Worm (Caenorhabditis elegans): Measurements from ENCODE around the gene abce-1.

Gene abce-1

ce11 chrIII:13153517-13153916, at the start of gene abce-1:
abce-1 (plus strand) TSS chrIII:13153817.
- no peak for TF ChIP-seq C38D4.7 (GFP tag; optimal IDR thresholded peaks at IDR 0.05)
- TF ChIP-seq eyg-1 (tag; optimal IDR thresholded peaks at IDR 0.05) = no peak
- TF ChIP-seq ceh-14 (tag; optimal IDR thresholded peaks at IDR 0.05) = no peak
- TF ChIP-seq pha-4 (tag; optimal IDR thresholded peaks at IDR 0.05) = no peak
- no peak for TF ChIP-seq hlh-30 (tag; optimal IDR thresholded peaks at IDR 0.05; ENCODE audit: insufficient read depth)
- TF ChIP-seq npax-4 (tag; optimal IDR thresholded peaks at IDR 0.05) = no peak
- no peak for TF ChIP-seq ama-1 (optimal IDR thresholded peaks at IDR 0.05)
- TF ChIP-seq rnt-1 (tag; optimal IDR thresholded peaks at IDR 0.05) = no peak
- no peak for TF ChIP-seq dmd-4 (tag; optimal IDR thresholded peaks at IDR 0.05; ENCODE audit: borderline replicate concordance)
- TF ChIP-seq nfya-1 (tag; optimal IDR thresholded peaks at IDR 0.05) = no peak
- no peak for TF ChIP-seq ceh-18 (tag; optimal IDR thresholded peaks at IDR 0.05)

- TF ChIP-seq dve-1 (tag; optimal IDR thresholded peaks at IDR 0.05) = no peak
- TF ChIP-seq T23F11.4 (GFP tag; optimal IDR thresholded peaks at IDR 0.05) = no peak
- no peak for TF ChIP-seq ceh-34 (tag; optimal IDR thresholded peaks at IDR 0.05)
- TF ChIP-seq ztf-16 (tag; optimal IDR thresholded peaks at IDR 0.05) = no peak
- TF ChIP-seq ceh-31 (tag; optimal IDR thresholded peaks at IDR 0.05) = no peak
- TF ChIP-seq ref-2 (tag; optimal IDR thresholded peaks at IDR 0.05) = no peak
- no peak for TF ChIP-seq ttx-3 (tag; optimal IDR thresholded peaks at IDR 0.05)
- no peak for TF ChIP-seq ceh-18 (tag; optimal IDR thresholded peaks at IDR 0.05)
- no peak for TF ChIP-seq F13H6.1 (tag; optimal IDR thresholded peaks at IDR 0.05)
Observed at ce11 chrIII:13103980-13104379, 49.6 kb upstream of the abce-1 start.

- TF ChIP-seq C08G9.2 (tag; optimal IDR thresholded peaks at IDR 0.05) (no peak), rnt-1 (tag; optimal IDR thresholded peaks at IDR 0.05) (no peak), odd-2 (tag; optimal IDR thresholded peaks at IDR 0.05) (no peak), ceh-2 (tag; optimal IDR thresholded peaks at IDR 0.05) (no peak), fax-1 (tag; optimal IDR thresholded peaks at IDR 0.05) (no peak), K02D7.2 (tag; optimal IDR thresholded peaks at IDR 0.05) (no peak)
Observed at ce11 chrIII:13104410-13104809, 49.2 kb upstream of the abce-1 start.

- no peak for TF ChIP-seq sox-4 (tag; optimal IDR thresholded peaks at IDR 0.05)
- TF ChIP-seq unc-3 (GFP tag; conservative IDR thresholded peaks at IDR 0.05) = no peak
- no peak for TF ChIP-seq unc-3 (tag; optimal IDR thresholded peaks at IDR 0.05)
Observed at ce11 chrIII:13105497-13105896, 48.1 kb upstream of the abce-1 start.

ce11 chrIII:13105911-13106310, 47.7 kb upstream of the abce-1 start:
- TF ChIP-seq ceh-48 (tag; optimal IDR thresholded peaks at IDR 0.05) (peak; percentile 37), unc-3 (GFP tag; conservative IDR thresholded peaks at IDR 0.05) (no peak), unc-3 (tag; optimal IDR thresholded peaks at IDR 0.05) (no peak), fkh-6 (tag; optimal IDR thresholded peaks at IDR 0.05) (no peak), ceh-24 (tag; optimal IDR thresholded peaks at IDR 0.05) (no peak), ceh-31 (tag; optimal IDR thresholded peaks at IDR 0.05) (peak; percentile 25), ztf-16 (tag; optimal IDR thresholded peaks at IDR 0.05) (peak; percentile 16), lin-11 (tag; optimal IDR thresholded peaks at IDR 0.05) (peak; percentile 7), unc-42 (tag; optimal IDR thresholded peaks at IDR 0.05) (peak; percentile 93), nfya-1 (tag; optimal IDR thresholded peaks at IDR 0.05) (peak; percentile 67), elt-4 (tag; optimal IDR thresholded peaks at IDR 0.05) (no peak), dmd-4 (tag; optimal IDR thresholded peaks at IDR 0.05; ENCODE audit: borderline replicate concordance) (no peak), K02D7.2 (tag; optimal IDR thresholded peaks at IDR 0.05) (no peak), mec-3 (tag; optimal IDR thresholded peaks at IDR 0.05; ENCODE audit: borderline replicate concordance) (no peak), sdc-2 (tag; optimal IDR thresholded peaks at IDR 0.05) (no peak), K09A11.1 (tag; optimal IDR thresholded peaks at IDR 0.05; ENCODE audit: insufficient read depth) (no peak), hlh-8 (tag; optimal IDR thresholded peaks at IDR 0.05) (peak; percentile 23), tbx-2 (tag; optimal IDR thresholded peaks at IDR 0.05) (peak; percentile 46), rnt-1 (tag; optimal IDR thresholded peaks at IDR 0.05) (no peak), ahr-1 (tag; optimal IDR thresholded peaks at IDR 0.05) (no peak), pros-1 (tag; optimal IDR thresholded peaks at IDR 0.05) (no peak), C38D4.7 (GFP tag; optimal IDR thresholded peaks at IDR 0.05) (no peak), unc-55 (GFP tag; optimal IDR thresholded peaks at IDR 0.05) (no peak), hlh-15 (tag; optimal IDR thresholded peaks at IDR 0.05) (no peak), ceh-14 (tag; optimal IDR thresholded peaks at IDR 0.05) (peak; percentile 30), ceh-18 (tag; optimal IDR thresholded peaks at IDR 0.05) (peak; percentile 26), elt-2 (tag; optimal IDR thresholded peaks at IDR 0.05) (peak; percentile 22), unc-86 (tag; optimal IDR thresholded peaks at IDR 0.05) (no peak), lim-6 (tag; optimal IDR thresholded peaks at IDR 0.05) (no peak)
